Worm (Caenorhabditis elegans): ENCODE results near the gene F21C10.5.

ce11 chrV:9095613-9096317, 29.7 kb upstream of the F21C10.5 start, which contains the start of gene F21C10.10:
- TF ChIP-seq ces-1 (GFP tag; optimal IDR thresholded peaks at IDR 0.05) (peak; percentile 64), ceh-43 (GFP tag; optimal IDR thresholded peaks at IDR 0.05) (no peak), elt-3 (tag; optimal IDR thresholded peaks at IDR 0.05) (no peak), unc-39 (tag; optimal IDR thresholded peaks at IDR 0.05) (no peak), mep-1 (tag; optimal IDR thresholded peaks at IDR 0.05) (peak; percentile 62), unc-62 (GFP tag; optimal IDR thresholded peaks at IDR 0.05) (peak; percentile 87), blmp-1 (tag; optimal IDR thresholded peaks at IDR 0.05) (no peak), nhr-12 (tag; optimal IDR thresholded peaks at IDR 0.05) (no peak), nhr-28 (tag; optimal IDR thresholded peaks at IDR 0.05) (no peak), drap-1 (GFP tag; optimal IDR thresholded peaks at IDR 0.05) (peak; percentile 29), nhr-76 (tag; optimal IDR thresholded peaks at IDR 0.05) (no peak), snpc-4 (tag; optimal IDR thresholded peaks at IDR 0.05) (no peak), lsy-2 (tag; optimal IDR thresholded peaks at IDR 0.05) (peak; percentile 28)
